Worm (Caenorhabditis elegans) whole organism, mixed stage, embryonic: ENCODE measurements around the gene C18F10.2.

Experiments
- M03D4.4 ChIP-seq: sonication (generic microtip); optimal IDR thresholded peaks from 2 replicates; lab custom pipeline; 2017; ENCODE audit warnings: mild to moderate bottlenecking, missing genetic modification characterization, missing compliant biosample characterization
- blmp-1 ChIP-seq: fragments of 150-350 bp; optimal IDR thresholded peaks from 2 replicates; lab custom pipeline; 2014; ENCODE audit warnings: missing biosample characterization, missing genetic modification characterization
- ceh-39 ChIP-seq: fragments of 150-350 bp; optimal IDR thresholded peaks from 2 replicates; lab custom pipeline; 2014; ENCODE audit warnings: missing biosample characterization, missing genetic modification characterization
- ceh-83 ChIP-seq: fragments of 200-800 bp; sonication (Bioruptor generic); optimal IDR thresholded peaks from 2 replicates; lab custom pipeline; 2018; ENCODE audit warnings: mild to moderate bottlenecking, missing genetic modification characterization, missing compliant biosample characterization
- ces-1 ChIP-seq: fragments of 150-350 bp; optimal IDR thresholded peaks from 2 replicates; lab custom pipeline; 2014; ENCODE audit warnings: missing biosample characterization, missing genetic modification reagents, missing genetic modification characterization
- cnd-1 ChIP-seq: fragments of 200-800 bp; sonication (Bioruptor generic); optimal IDR thresholded peaks from 2 replicates; lab custom pipeline; 2018; ENCODE audit warnings: mild to moderate bottlenecking, missing genetic modification characterization, missing compliant biosample characterization
- drap-1 ChIP-seq: fragments of 200-800 bp; sonication (Bioruptor generic); optimal IDR thresholded peaks from 3 replicates; lab custom pipeline; 2018; ENCODE audit warnings: mild to moderate bottlenecking, missing genetic modification characterization, missing compliant biosample characterization
- elt-1 ChIP-seq: sonication (generic microtip); optimal IDR thresholded peaks from 2 replicates; lab custom pipeline; 2017; ENCODE audit warnings: missing genetic modification characterization, mild to moderate bottlenecking, missing compliant biosample characterization, antibody characterized with exemption, moderate library complexity, borderline replicate concordance; ENCODE audit not compliant: insufficient read depth
- elt-3 ChIP-seq: fragments of 150-350 bp; optimal IDR thresholded peaks from 2 replicates; lab custom pipeline; 2014; ENCODE audit warnings: missing biosample characterization, missing genetic modification characterization
- ham-2 ChIP-seq: fragments of 200-800 bp; sonication (Bioruptor generic); optimal IDR thresholded peaks from 2 replicates; lab custom pipeline; 2018; ENCODE audit warnings: mild to moderate bottlenecking, missing genetic modification characterization, missing compliant biosample characterization
- hlh-1 ChIP-seq: fragments of 150-350 bp; optimal IDR thresholded peaks from 2 replicates; lab custom pipeline; 2014; ENCODE audit warnings: missing biosample characterization, missing genetic modification reagents, missing genetic modification characterization
- lin-13 ChIP-seq: fragments of 150-350 bp; optimal IDR thresholded peaks from 2 replicates; lab custom pipeline; 2014; ENCODE audit warnings: missing biosample characterization, missing genetic modification characterization
- lsy-2 ChIP-seq: fragments of 150-350 bp; optimal IDR thresholded peaks from 2 replicates; lab custom pipeline; 2014; ENCODE audit warnings: missing biosample characterization, missing genetic modification characterization
- mab-5 ChIP-seq: fragments of 150-350 bp; optimal IDR thresholded peaks from 2 replicates; lab custom pipeline; 2014; ENCODE audit warnings: missing biosample characterization, missing genetic modification characterization
- mep-1 ChIP-seq: fragments of 150-350 bp; optimal IDR thresholded peaks from 2 replicates; lab custom pipeline; 2017; ENCODE audit warnings: missing biosample characterization, missing genetic modification reagents, missing genetic modification characterization, inconsistent platforms
- mls-2 ChIP-seq: sonication (generic microtip); optimal IDR thresholded peaks from 2 replicates; lab custom pipeline; 2016; ENCODE audit warnings: mild to moderate bottlenecking, missing genetic modification characterization, moderate library complexity, missing compliant biosample characterization
- nhr-2 ChIP-seq: fragments of 150-350 bp; optimal IDR thresholded peaks from 2 replicates; lab custom pipeline; 2014; ENCODE audit warnings: missing biosample characterization, missing genetic modification characterization
- nhr-237 ChIP-seq: fragments of 150-350 bp; optimal IDR thresholded peaks from 2 replicates; lab custom pipeline; 2014; ENCODE audit warnings: missing biosample characterization, missing genetic modification characterization
- nhr-76 ChIP-seq: sonication (generic microtip); optimal IDR thresholded peaks from 2 replicates; lab custom pipeline; 2017; ENCODE audit warnings: missing biosample characterization, missing genetic modification characterization
- pha-4 ChIP-seq: fragments of 150-350 bp; optimal IDR thresholded peaks from 2 replicates; lab custom pipeline; 2018; ENCODE audit warnings: missing biosample characterization, missing genetic modification reagents, missing genetic modification characterization
- sem-2 ChIP-seq: fragments of 200-800 bp; sonication (Bioruptor generic); optimal IDR thresholded peaks from 2 replicates; lab custom pipeline; 2018; ENCODE audit warnings: mild to moderate bottlenecking, missing genetic modification characterization, missing compliant biosample characterization
- snpc-4 ChIP-seq: fragments of 150-350 bp; optimal IDR thresholded peaks from 2 replicates; lab custom pipeline; 2014; ENCODE audit warnings: missing biosample characterization, missing genetic modification characterization
- sptf-1 ChIP-seq: sonication (generic microtip); optimal IDR thresholded peaks from 2 replicates; lab custom pipeline; 2017; ENCODE audit warnings: mild to moderate bottlenecking, missing genetic modification characterization, moderate library complexity, missing compliant biosample characterization
- unc-120 ChIP-seq: sonication (generic microtip); optimal IDR thresholded peaks from 2 replicates; lab custom pipeline; 2017; ENCODE audit warnings: missing genetic modification characterization, missing compliant biosample characterization; ENCODE audit not compliant: poor library complexity, severe bottlenecking
- unc-39 ChIP-seq: fragments of 150-350 bp; optimal IDR thresholded peaks from 2 replicates; lab custom pipeline; 2014; ENCODE audit warnings: missing biosample characterization, missing genetic modification characterization
- unc-62 ChIP-seq: fragments of 150-350 bp; optimal IDR thresholded peaks from 2 replicates; lab custom pipeline; 2014; ENCODE audit warnings: missing biosample characterization, missing genetic modification reagents, missing genetic modification characterization
- zip-8 ChIP-seq: fragments of 150-350 bp; optimal IDR thresholded peaks from 2 replicates; lab custom pipeline; 2014; ENCODE audit warnings: missing biosample characterization, missing genetic modification characterization
- ztf-11 ChIP-seq: fragments of 150-350 bp; optimal IDR thresholded peaks from 2 replicates; lab custom pipeline; 2014; ENCODE audit warnings: missing biosample characterization, missing genetic modification characterization

C18F10.2 gene

ce11 chrIII:6295972-6296700 is 23.2 kb downstream of the C18F10.2 start, which contains the start of gene F47D12.7:
TSS of gene F47D12.7 (minus strand) at chrIII:6296022.
- TF ChIP-seq nhr-2 (no peak), mls-2 (no peak), hlh-1 (tag; lab: Kevin White, UChicago) (no peak), ceh-39 (tag; lab: Kevin White, UChicago) (no peak), lsy-2 (tag; lab: Kevin White, UChicago) (no peak), pha-4 (tag; lab: Kevin White, UChicago) (no peak), ham-2 (no peak), blmp-1 (no peak), sptf-1 (tag; lab: Kevin White, UChicago) (no peak), sem-2 (GFP tag; lab: Kevin White, UChicago) (no peak)

- TF ChIP-seq elt-3 (no peak), ces-1 (peak; percentile 33)
Measured at ce11 chrIII:6297599-6297998, 24.6 kb downstream of the C18F10.2 start.

DNA sequence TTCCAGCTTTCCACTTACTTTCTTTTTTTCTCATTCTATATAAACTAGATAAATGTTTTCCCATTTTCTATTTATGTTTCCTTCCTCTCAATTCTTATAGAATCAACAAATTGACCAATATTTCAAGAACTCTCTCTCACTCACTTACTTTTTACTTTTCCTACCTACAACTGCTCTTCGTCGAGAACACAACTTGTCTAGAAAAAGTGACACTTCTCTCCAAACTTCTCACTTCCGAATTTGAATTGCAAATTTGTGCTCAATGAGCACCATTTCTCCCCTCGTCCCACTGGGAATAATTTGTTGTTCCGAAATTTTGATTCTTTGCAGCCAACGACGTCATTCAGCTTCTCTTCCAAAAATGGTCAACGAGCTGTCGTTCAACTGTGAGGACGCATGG is 25.2 kb downstream of the C18F10.2 start, which contains the start of gene F47D12.3:
Gene F47D12.3, plus strand, starts transcription at position 331 of the 400 bp plus-strand sequence.
- TF ChIP-seq cnd-1 (tag; lab: Kevin White, UChicago) (no peak), M03D4.4 (tag; lab: Kevin White, UChicago) (no peak), unc-39 (tag; lab: Kevin White, UChicago) (no peak), lsy-2 (tag; lab: Kevin White, UChicago) (no peak), ceh-39 (tag; lab: Kevin White, UChicago) (no peak), mls-2 (no peak), zip-8 (tag; lab: Kevin White, UChicago) (no peak), snpc-4 (no peak), sem-2 (GFP tag; lab: Kevin White, UChicago) (no peak), pha-4 (tag; lab: Kevin White, UChicago) (no peak), mab-5 (tag; lab: Kevin White, UChicago) (no peak), elt-1 (tag; lab: Kevin White, UChicago) (no peak), nhr-237 (tag; lab: Kevin White, UChicago) (no peak)

- TF ChIP-seq zip-8 (tag; lab: Kevin White, UChicago): no peak
- no peak for TF ChIP-seq hlh-1 (tag; lab: Kevin White, UChicago)
- TF ChIP-seq mls-2: no peak
- TF ChIP-seq, all 35 proteins: peak for 0
Measured at ce11 chrIII:6300297-6300696, 27.3 kb downstream of the C18F10.2 start.

ce11 chrIII:6303114-6303647 is 30.2 kb downstream of the C18F10.2 start, which contains the start of gene F47D12.9:
TSS of gene F47D12.9 (minus strand) at chrIII:6303380.
- peak; percentile 53 for TF ChIP-seq hlh-1 (tag; lab: Kevin White, UChicago)
- no peak for TF ChIP-seq sem-2 (GFP tag; lab: Kevin White, UChicago)
- peak; percentile 54 for TF ChIP-seq mep-1
- TF ChIP-seq sptf-1 (tag; lab: Kevin White, UChicago): no peak
- no peak for TF ChIP-seq cnd-1 (tag; lab: Kevin White, UChicago)
- TF ChIP-seq pha-4 (tag; lab: Kevin White, UChicago): peak; percentile 62
- peak; percentile 10 for TF ChIP-seq unc-62 (GFP tag; lab: Kevin White, UChicago)
- no peak for TF ChIP-seq ceh-83 (GFP tag; lab: Kevin White, UChicago)
- TF ChIP-seq lin-13 (tag; lab: Kevin White, UChicago): peak; percentile 39
- TF ChIP-seq mab-5 (tag; lab: Kevin White, UChicago): no peak
- TF ChIP-seq snpc-4: no peak
- TF ChIP-seq drap-1: no peak
- TF ChIP-seq ztf-11: no peak
- TF ChIP-seq nhr-76 (tag; lab: Kevin White, UChicago): no peak
- TF ChIP-seq ces-1: peak; percentile 28
- TF ChIP-seq nhr-237 (tag; lab: Kevin White, UChicago): no peak
- no peak for TF ChIP-seq ceh-39 (tag; lab: Kevin White, UChicago)
- no peak for TF ChIP-seq ham-2
- TF ChIP-seq unc-120 (tag; lab: Kevin White, UChicago): peak; percentile 20
- no peak for TF ChIP-seq mls-2

DNA sequence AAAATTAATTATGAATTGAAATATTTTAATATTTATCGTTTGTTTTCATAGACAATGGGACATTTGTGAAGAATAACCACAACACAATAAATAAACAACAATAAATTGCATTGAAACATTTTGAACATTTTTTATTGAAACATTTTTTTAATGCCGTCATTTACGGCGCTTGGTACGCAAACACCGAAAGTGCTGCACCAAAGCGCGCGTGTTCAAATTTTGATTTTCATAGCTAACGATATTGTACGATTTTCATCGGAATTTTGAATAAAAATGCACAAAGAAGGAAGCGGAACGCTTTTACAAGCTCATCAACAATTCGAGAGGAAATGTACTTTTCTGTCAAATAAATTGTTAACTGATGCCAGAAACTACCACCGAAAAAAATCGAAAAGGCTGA is 30.8 kb downstream of the C18F10.2 start:
- TF ChIP-seq ceh-83 (GFP tag; lab: Kevin White, UChicago) (no peak), lsy-2 (tag; lab: Kevin White, UChicago) (no peak), mab-5 (tag; lab: Kevin White, UChicago) (no peak), sptf-1 (tag; lab: Kevin White, UChicago) (no peak), nhr-2 (no peak), ceh-39 (tag; lab: Kevin White, UChicago) (no peak)
- TF ChIP-seq, all 35 proteins: peak for 0
